Worm (Caenorhabditis elegans) whole organism, late embryonic: ENCODE results near the gene T03G11.10.

ENCODE experiments used
- C08G9.2 ChIP-seq: sonication (generic microtip); optimal IDR thresholded peaks from 2 replicates; lab custom pipeline; 2016; ENCODE audit warnings: mild to moderate bottlenecking, missing genetic modification characterization, moderate library complexity, missing compliant biosample characterization
- C38D4.7 ChIP-seq: fragments of 200-800 bp; sonication (Bioruptor generic); optimal IDR thresholded peaks from 2 replicates; lab custom pipeline; 2018; ENCODE audit warnings: mild to moderate bottlenecking, missing genetic modification characterization, moderate library complexity, missing compliant biosample characterization
- K02D7.2 ChIP-seq: sonication (generic microtip); optimal IDR thresholded peaks from 2 replicates; lab custom pipeline; 2017; ENCODE audit warnings: mild to moderate bottlenecking, missing genetic modification characterization, missing compliant biosample characterization
- K09A11.1 ChIP-seq: sonication (generic microtip); optimal IDR thresholded peaks from 2 replicates; lab custom pipeline; 2017; ENCODE audit warnings: antibody characterized with exemption, mild to moderate bottlenecking, missing genetic modification characterization, missing compliant biosample characterization; ENCODE audit not compliant: insufficient read depth
- T23F11.4 ChIP-seq: fragments of 200-800 bp; sonication (Bioruptor generic); optimal IDR thresholded peaks from 2 replicates; lab custom pipeline; 2018; ENCODE audit warnings: mild to moderate bottlenecking, missing genetic modification characterization, missing compliant biosample characterization
- ahr-1 ChIP-seq: sonication (generic microtip); optimal IDR thresholded peaks from 2 replicates; lab custom pipeline; 2016; ENCODE audit warnings: missing genetic modification characterization, missing compliant biosample characterization
- ama-1 ChIP-seq: fragments of 150-350 bp; optimal IDR thresholded peaks from 2 replicates; lab custom pipeline; 2014
- ceh-14 ChIP-seq: sonication (generic microtip); optimal IDR thresholded peaks from 2 replicates; lab custom pipeline; 2016; ENCODE audit warnings: missing genotype, missing genetic modification characterization, missing compliant biosample characterization
- ceh-18 ChIP-seq: sonication (generic microtip); optimal IDR thresholded peaks from 2 replicates; lab custom pipeline; 2016; ENCODE audit warnings: missing genetic modification characterization, missing compliant biosample characterization
- ceh-19 ChIP-seq: fragments of 200-800 bp; sonication (Bioruptor generic); optimal IDR thresholded peaks from 2 replicates; lab custom pipeline; 2018; ENCODE audit warnings: mild to moderate bottlenecking, missing genetic modification characterization, missing compliant biosample characterization
- ceh-2 ChIP-seq: sonication (generic microtip); optimal IDR thresholded peaks from 2 replicates; lab custom pipeline; 2016; ENCODE audit warnings: missing genotype, missing genetic modification characterization, missing compliant biosample characterization
- ceh-22 ChIP-seq: sonication (generic microtip); optimal IDR thresholded peaks from 2 replicates; lab custom pipeline; 2017; ENCODE audit warnings: missing biosample characterization, missing genetic modification characterization
- ceh-31 ChIP-seq: sonication (generic microtip); optimal IDR thresholded peaks from 2 replicates; lab custom pipeline; 2016; ENCODE audit warnings: missing genetic modification characterization, missing compliant biosample characterization
- ceh-34 ChIP-seq: sonication (generic microtip); optimal IDR thresholded peaks from 2 replicates; lab custom pipeline; 2016; ENCODE audit warnings: mild to moderate bottlenecking, missing genetic modification characterization, missing compliant biosample characterization
- ceh-45 ChIP-seq: fragments of 200-800 bp; sonication (Bioruptor generic); IDR thresholded peaks from 2 replicates; pipeline ENCODE4 v1.3.6; 2022; ENCODE audit warnings: missing genetic modification reagents, missing genetic modification characterization, missing compliant biosample characterization
- ceh-6 ChIP-seq: fragments of 200-800 bp; sonication (Bioruptor generic); optimal IDR thresholded peaks from 2 replicates; lab custom pipeline; 2018; ENCODE audit warnings: mild to moderate bottlenecking, missing genetic modification characterization, missing compliant biosample characterization
- che-1 ChIP-seq: sonication (generic microtip); optimal IDR thresholded peaks from 2 replicates; lab custom pipeline; 2016; ENCODE audit warnings: mild to moderate bottlenecking, missing genetic modification characterization, missing compliant biosample characterization
- dve-1 ChIP-seq: sonication (generic microtip); optimal IDR thresholded peaks from 2 replicates; lab custom pipeline; 2017; ENCODE audit warnings: antibody characterized with exemption, mild to moderate bottlenecking, missing genetic modification characterization, missing compliant biosample characterization
- elt-4 ChIP-seq: sonication (generic microtip); optimal IDR thresholded peaks from 2 replicates; lab custom pipeline; 2016; ENCODE audit warnings: missing genetic modification characterization, missing compliant biosample characterization
- ets-4 ChIP-seq: sonication (generic microtip); optimal IDR thresholded peaks from 2 replicates; lab custom pipeline; 2016; ENCODE audit warnings: missing genetic modification characterization, missing compliant biosample characterization
- eyg-1 ChIP-seq: sonication (generic microtip); optimal IDR thresholded peaks from 2 replicates; lab custom pipeline; 2016; ENCODE audit warnings: missing genotype, missing genetic modification characterization, missing compliant biosample characterization
- fax-1 ChIP-seq: sonication (generic microtip); optimal IDR thresholded peaks from 2 replicates; lab custom pipeline; 2016; ENCODE audit warnings: missing genotype, missing genetic modification characterization, missing compliant biosample characterization
- fkh-10 ChIP-seq: fragments of 150-350 bp; optimal IDR thresholded peaks from 2 replicates; lab custom pipeline; 2014; ENCODE audit warnings: missing biosample characterization, missing genetic modification reagents, missing genetic modification characterization
- fkh-6 ChIP-seq: sonication (generic microtip); optimal IDR thresholded peaks from 2 replicates; lab custom pipeline; 2016; ENCODE audit warnings: missing genetic modification characterization, missing compliant biosample characterization
- hlh-13 ChIP-seq: fragments of 200-800 bp; sonication (Bioruptor generic); optimal IDR thresholded peaks from 2 replicates; lab custom pipeline; 2018; ENCODE audit warnings: mild to moderate bottlenecking, missing genetic modification characterization, missing compliant biosample characterization
- hlh-15 ChIP-seq: sonication (generic microtip); optimal IDR thresholded peaks from 2 replicates; lab custom pipeline; 2016; ENCODE audit warnings: missing genetic modification characterization, missing compliant biosample characterization
- hlh-30 ChIP-seq: sonication (generic microtip); optimal IDR thresholded peaks from 2 replicates; lab custom pipeline; 2017; ENCODE audit warnings: antibody characterized with exemption, missing genetic modification characterization, missing compliant biosample characterization; ENCODE audit not compliant: insufficient read depth
- hlh-6 ChIP-seq: sonication (generic microtip); optimal IDR thresholded peaks from 2 replicates; lab custom pipeline; 2016; ENCODE audit warnings: missing genotype, missing genetic modification characterization, missing compliant biosample characterization
- hlh-8 ChIP-seq: sonication (generic microtip); optimal IDR thresholded peaks from 2 replicates; lab custom pipeline; 2016; ENCODE audit warnings: missing genotype, missing genetic modification characterization, missing compliant biosample characterization
- madf-2 ChIP-seq: sonication (generic microtip); optimal IDR thresholded peaks from 2 replicates; lab custom pipeline; 2017; ENCODE audit warnings: missing genetic modification characterization, missing compliant biosample characterization
- mec-3 ChIP-seq: sonication (generic microtip); optimal IDR thresholded peaks from 2 replicates; lab custom pipeline; 2016; ENCODE audit warnings: borderline replicate concordance, missing genetic modification characterization, missing compliant biosample characterization
- nhr-11 ChIP-seq: fragments of 150-350 bp; optimal IDR thresholded peaks from 2 replicates; lab custom pipeline; 2014; ENCODE audit warnings: missing biosample characterization, missing genetic modification characterization
- nhr-232 ChIP-seq: sonication (generic microtip); optimal IDR thresholded peaks from 2 replicates; lab custom pipeline; 2016; ENCODE audit warnings: missing genetic modification characterization, missing compliant biosample characterization
- npax-4 ChIP-seq: sonication (generic microtip); optimal IDR thresholded peaks from 2 replicates; lab custom pipeline; 2016; ENCODE audit warnings: missing genetic modification characterization, missing compliant biosample characterization
- odd-2 ChIP-seq: sonication (generic microtip); optimal IDR thresholded peaks from 2 replicates; lab custom pipeline; 2017; ENCODE audit warnings: antibody characterized with exemption, mild to moderate bottlenecking, missing genetic modification characterization, missing compliant biosample characterization
- pag-3 ChIP-seq: sonication (generic microtip); optimal IDR thresholded peaks from 2 replicates; lab custom pipeline; 2016; ENCODE audit warnings: missing compliant biosample characterization, missing genetic modification characterization, borderline replicate concordance
- pat-9 ChIP-seq: fragments of 200-800 bp; sonication (Bioruptor generic); optimal IDR thresholded peaks from 2 replicates; lab custom pipeline; 2018; ENCODE audit warnings: mild to moderate bottlenecking, missing genetic modification characterization, moderate library complexity, missing compliant biosample characterization
- pax-1 ChIP-seq: fragments of 150-350 bp; optimal IDR thresholded peaks from 2 replicates; lab custom pipeline; 2014; ENCODE audit warnings: missing biosample characterization, missing genetic modification characterization
- pha-4 ChIP-seq: fragments of 150-350 bp; optimal IDR thresholded peaks from 2 replicates; lab custom pipeline; 2018; ENCODE audit warnings: missing biosample characterization, missing genetic modification reagents, missing genetic modification characterization
- ref-2 ChIP-seq: sonication (generic microtip); optimal IDR thresholded peaks from 2 replicates; lab custom pipeline; 2016; ENCODE audit warnings: missing genetic modification characterization, missing compliant biosample characterization
- sdc-2 ChIP-seq: sonication (generic microtip); optimal IDR thresholded peaks from 2 replicates; lab custom pipeline; 2016; ENCODE audit warnings: missing genotype, missing genetic modification characterization, missing compliant biosample characterization
- sox-4 ChIP-seq: sonication (generic microtip); optimal IDR thresholded peaks from 2 replicates; lab custom pipeline; 2017; ENCODE audit warnings: mild to moderate bottlenecking, missing genetic modification characterization, inconsistent platforms, missing compliant biosample characterization
- syd-9 ChIP-seq: sonication (generic microtip); optimal IDR thresholded peaks from 2 replicates; lab custom pipeline; 2016; ENCODE audit warnings: mild to moderate bottlenecking, missing genetic modification characterization, moderate library complexity, missing compliant biosample characterization
- tbx-2 ChIP-seq: sonication (generic microtip); optimal IDR thresholded peaks from 2 replicates; lab custom pipeline; 2016; ENCODE audit warnings: missing genetic modification characterization, missing compliant biosample characterization
- tbx-7 ChIP-seq: sonication (generic microtip); optimal IDR thresholded peaks from 2 replicates; lab custom pipeline; 2016; ENCODE audit warnings: missing genotype, missing genetic modification characterization, missing compliant biosample characterization
- unc-3 ChIP-seq, 2 experiments: fragments of 200-800 bp in 1 of 2; sonication (Bioruptor generic) in 1 of 2; sonication (generic microtip) in 1 of 2; conservative IDR thresholded peaks in 1 of 2; optimal IDR thresholded peaks in 1 of 2; 2 replicates each; pipeline versions ENCODE4 v1.3.6 to Lab custom; 2016 to 2022; ENCODE audit warnings: missing compliant biosample characterization in 2 of 2, missing genetic modification characterization in 2 of 2, missing genetic modification reagents in 1 of 2
- unc-55 ChIP-seq: sonication (generic microtip); optimal IDR thresholded peaks from 2 replicates; lab custom pipeline; 2017; ENCODE audit warnings: missing biosample characterization, missing genetic modification reagents, missing genetic modification characterization
- unc-86 ChIP-seq: sonication (generic microtip); optimal IDR thresholded peaks from 2 replicates; lab custom pipeline; 2016; ENCODE audit warnings: missing genetic modification characterization, missing compliant biosample characterization
- zip-5 ChIP-seq: sonication (generic microtip); optimal IDR thresholded peaks from 2 replicates; lab custom pipeline; 2016; ENCODE audit warnings: missing genetic modification characterization, missing compliant biosample characterization
- ztf-16 ChIP-seq: sonication (generic microtip); optimal IDR thresholded peaks from 2 replicates; lab custom pipeline; 2017; ENCODE audit warnings: missing genetic modification characterization, missing compliant biosample characterization

T03G11.10 gene

ce11 chrX:5207819-5208218, 36.8 kb upstream of the T03G11.10 start:
- TF ChIP-seq pag-3 (tag; lab: Kevin White, UChicago) (no peak), mec-3 (tag; lab: Kevin White, UChicago) (no peak), ceh-34 (tag; lab: Kevin White, UChicago) (no peak), che-1 (no peak), K02D7.2 (tag; lab: Kevin White, UChicago) (no peak), K09A11.1 (tag; lab: Kevin White, UChicago) (no peak), hlh-6 (tag; lab: Kevin White, UChicago) (no peak), hlh-30 (tag; lab: Kevin White, UChicago) (no peak), C08G9.2 (tag; lab: Kevin White, UChicago) (no peak), ceh-18 (tag; lab: Kevin White, UChicago) (no peak), hlh-8 (tag; lab: Kevin White, UChicago) (no peak), ztf-16 (no peak), dve-1 (tag; lab: Kevin White, UChicago) (no peak), tbx-7 (tag; lab: Kevin White, UChicago) (no peak)

- no peak for TF ChIP-seq ceh-22 (tag; lab: Kevin White, UChicago)
- no peak for TF ChIP-seq mec-3 (tag; lab: Kevin White, UChicago)
- TF ChIP-seq odd-2 (tag; lab: Kevin White, UChicago) = no peak
- TF ChIP-seq T23F11.4 (GFP tag; lab: Kevin White, UChicago) = no peak
- no peak for TF ChIP-seq ama-1 (lab: Kevin White, UChicago)
- no peak for TF ChIP-seq madf-2 (tag; lab: Kevin White, UChicago)
- no peak for TF ChIP-seq sox-4 (tag; lab: Kevin White, UChicago)
- TF ChIP-seq ceh-31 (tag; lab: Kevin White, UChicago) = peak; percentile 85
- TF ChIP-seq ceh-45 = no peak
- peak; percentile 17 for TF ChIP-seq sdc-2 (tag; lab: Kevin White, UChicago)
- TF ChIP-seq ahr-1 = no peak
- TF ChIP-seq fax-1 (tag; lab: Kevin White, UChicago) = no peak
- peak; percentile 57 for TF ChIP-seq ceh-2 (tag; lab: Kevin White, UChicago)
- peak; percentile 77 for TF ChIP-seq tbx-2 (tag; lab: Kevin White, UChicago)
- TF ChIP-seq ets-4 (tag; lab: Kevin White, UChicago) = no peak
- TF ChIP-seq npax-4 = no peak
- TF ChIP-seq pat-9 = no peak
- no peak for TF ChIP-seq zip-5 (tag; lab: Kevin White, UChicago)
- TF ChIP-seq ceh-19 (GFP tag; lab: Kevin White, UChicago) = no peak
- TF ChIP-seq fkh-6 (tag; lab: Kevin White, UChicago) = peak; percentile 59
- TF ChIP-seq ceh-18 (tag; lab: Kevin White, UChicago) = no peak
- peak; percentile 22 for TF ChIP-seq ceh-14
- TF ChIP-seq ceh-34 (tag; lab: Kevin White, UChicago) = no peak
- TF ChIP-seq hlh-6 (tag; lab: Kevin White, UChicago) = no peak
- TF ChIP-seq K02D7.2 (tag; lab: Kevin White, UChicago) = no peak
- TF ChIP-seq unc-55 = no peak
- no peak for TF ChIP-seq unc-86
- no peak for TF ChIP-seq C38D4.7
- TF ChIP-seq nhr-232 (tag; lab: Kevin White, UChicago) = no peak
- TF ChIP-seq hlh-15 (tag; lab: Kevin White, UChicago) = no peak
- no peak for TF ChIP-seq tbx-7 (tag; lab: Kevin White, UChicago)
- no peak for TF ChIP-seq unc-3 (GFP tag; conservative IDR thresholded peaks at IDR 0.05; lab: Robert Waterston, UW)
- TF ChIP-seq unc-3 (tag; optimal IDR thresholded peaks at IDR 0.05; lab: Kevin White, UChicago) = no peak
- TF ChIP-seq fkh-10 (GFP tag; lab: Kevin White, UChicago) = no peak
- TF ChIP-seq pha-4 (tag; lab: Kevin White, UChicago) = no peak
- TF ChIP-seq ceh-6 = no peak
- no peak for TF ChIP-seq eyg-1 (tag; lab: Kevin White, UChicago)
- no peak for TF ChIP-seq hlh-8 (tag; lab: Kevin White, UChicago)
- TF ChIP-seq pag-3 (tag; lab: Kevin White, UChicago) = no peak
- TF ChIP-seq syd-9 = no peak
- peak; percentile 33 for TF ChIP-seq ref-2 (tag; lab: Kevin White, UChicago)
- TF ChIP-seq hlh-13 (GFP tag; lab: Kevin White, UChicago) = no peak
- no peak for TF ChIP-seq elt-4 (tag; lab: Kevin White, UChicago)
- no peak for TF ChIP-seq nhr-11
- TF ChIP-seq pax-1 (tag; lab: Kevin White, UChicago) = no peak
These were observed 34.6 kb upstream of the T03G11.10 start, which contains the start of gene H28G03.2 for ce11 chrX:5205561-5205960. TSS of gene H28G03.2 (plus strand) at chrX:5205760.
